Worm (Caenorhabditis elegans) whole organism, L4/young adult: ENCODE data around the gene Y48G9A.7.
A peak's percentile ranks its signal among the peaks of the same experiment; 100 is the strongest.
"Not testable (repeated sequence)": the region's sequence is repeated elsewhere in the genome, so short reads cannot be mapped to it uniquely, and the experiment has no call there.

Experiments
- W03F9.2 ChIP-seq: fragments of 150-350 bp; optimal IDR thresholded peaks from 2 replicates; lab custom pipeline; 2014; ENCODE audit warnings: missing biosample characterization, missing genetic modification characterization
- dao-5 ChIP-seq: sonication (generic microtip); optimal IDR thresholded peaks from 2 replicates; lab custom pipeline; 2016; ENCODE audit warnings: missing genotype, missing genetic modification characterization, moderate library complexity, missing compliant biosample characterization
- him-1 ChIP-seq: sonication (generic microtip); optimal IDR thresholded peaks from 2 replicates; lab custom pipeline; 2016; ENCODE audit warnings: missing genotype, missing genetic modification reagents, missing genetic modification characterization, missing compliant biosample characterization

The Y48G9A.7 gene

DNA sequence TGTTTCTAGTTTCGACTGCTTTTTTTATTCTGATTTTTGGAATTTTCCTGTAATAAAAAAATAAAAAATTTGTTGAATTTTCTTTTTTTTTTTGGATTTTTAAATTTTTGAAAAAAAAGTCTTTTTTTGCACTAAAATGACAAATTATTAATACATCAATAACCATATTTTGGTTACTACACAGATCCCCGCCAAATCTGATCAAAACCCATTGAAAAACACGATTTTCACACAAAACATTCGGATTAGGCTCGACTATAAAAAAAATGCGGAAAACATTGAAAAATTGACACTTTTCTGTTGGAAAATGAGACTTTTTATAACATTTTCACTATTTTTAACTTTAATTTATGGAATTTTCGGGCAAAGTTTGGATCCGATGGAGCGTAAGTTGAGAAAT is at the start of gene Y48G9A.7:
Y48G9A.7 (plus strand) TSS at position 301 of the 400 bp plus-strand sequence.
- TF ChIP-seq W03F9.2 (tag; lab: Kevin White, UChicago) (no peak), dao-5 (tag; lab: Kevin White, UChicago) (no peak), him-1 (tag; lab: Kevin White, UChicago) (no peak)

DNA sequence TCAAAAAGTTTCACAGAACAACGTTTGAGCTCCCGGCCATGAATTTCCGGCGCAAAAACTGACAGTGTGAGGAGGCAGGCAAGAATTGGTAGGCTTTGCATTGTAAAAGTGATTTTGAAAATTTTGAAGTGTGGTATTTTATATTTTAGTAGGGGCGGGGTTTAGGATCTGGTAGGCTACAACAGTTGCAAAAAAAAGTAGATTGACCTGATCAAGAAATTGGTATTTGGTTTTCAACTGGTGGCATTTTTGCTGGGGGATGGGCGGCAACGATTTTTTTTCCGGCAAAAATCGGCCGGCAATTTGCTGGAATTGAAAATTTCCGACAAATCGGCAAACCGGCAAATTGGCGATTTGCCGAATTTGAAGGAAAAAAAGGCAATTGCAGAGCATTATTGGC is 49.5 kb upstream of the Y48G9A.7 start, which contains the start of gene ins-16:
ins-16 (minus strand) TSS at position 101 of the 400 bp plus-strand sequence.
- no peak for TF ChIP-seq dao-5 (tag; lab: Kevin White, UChicago)
- TF ChIP-seq W03F9.2 (tag; lab: Kevin White, UChicago) = no peak
- no peak for TF ChIP-seq him-1 (tag; lab: Kevin White, UChicago)

DNA sequence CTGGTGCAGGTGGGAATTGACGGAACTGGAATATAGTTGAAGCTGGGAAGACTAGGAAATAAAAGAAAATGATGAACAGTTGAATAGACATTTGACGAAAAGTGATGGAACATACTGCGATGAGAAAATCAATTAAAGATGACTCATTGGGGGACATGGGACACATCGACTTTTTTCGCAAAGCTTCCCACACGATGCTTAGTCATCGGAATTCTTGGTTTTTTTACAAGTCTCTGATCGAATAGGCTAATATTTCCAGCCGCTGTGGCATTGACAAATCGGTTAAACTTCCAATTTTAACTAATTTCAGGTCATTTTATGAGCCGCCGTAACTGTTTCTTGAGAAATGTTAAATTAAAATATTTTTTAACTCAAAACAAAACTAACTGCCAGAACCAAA is 42.1 kb upstream of the Y48G9A.7 start, which contains the start of gene Y39A3A.3:
Y39A3A.3 (minus strand) TSS at position 101 of the 400 bp plus-strand sequence.
- TF ChIP-seq dao-5 (tag; lab: Kevin White, UChicago) (no peak), W03F9.2 (tag; lab: Kevin White, UChicago) (no peak), him-1 (tag; lab: Kevin White, UChicago) (no peak)

DNA sequence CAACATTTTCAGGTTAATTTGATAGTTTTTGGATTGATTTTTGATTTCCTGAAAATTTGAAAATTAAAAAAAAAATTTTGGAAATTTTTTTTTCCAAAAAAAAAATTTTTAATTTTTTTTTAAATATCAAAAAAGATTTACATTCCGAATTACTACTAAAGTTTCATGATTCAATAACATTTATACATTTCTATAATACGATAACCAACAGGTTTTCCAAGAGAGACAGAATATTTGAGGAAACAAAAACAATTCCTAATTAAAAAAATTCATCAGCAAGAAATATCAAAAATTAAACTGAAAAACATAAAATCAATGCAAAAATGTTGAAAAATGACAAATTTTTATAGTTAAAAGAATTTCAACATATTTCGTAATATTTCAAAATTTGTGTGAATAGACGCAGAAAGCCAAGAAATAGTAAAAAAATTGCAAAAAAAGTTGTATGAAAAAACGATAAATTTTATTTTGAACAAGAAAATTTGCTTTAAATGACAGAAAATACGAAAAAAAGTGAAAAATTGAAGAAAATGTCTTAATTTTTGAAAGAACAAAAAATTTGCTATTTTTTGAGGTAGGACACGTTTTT is 33.7 kb upstream of the Y48G9A.7 start, which contains the start of gene Y39A3A.4:
Y39A3A.4 (minus strand) TSS at position 51 of the 589 bp plus-strand sequence.
- TF ChIP-seq dao-5 (tag; lab: Kevin White, UChicago) = no peak
- TF ChIP-seq him-1 (tag; lab: Kevin White, UChicago) = no peak
- no peak for TF ChIP-seq W03F9.2 (tag; lab: Kevin White, UChicago)

DNA sequence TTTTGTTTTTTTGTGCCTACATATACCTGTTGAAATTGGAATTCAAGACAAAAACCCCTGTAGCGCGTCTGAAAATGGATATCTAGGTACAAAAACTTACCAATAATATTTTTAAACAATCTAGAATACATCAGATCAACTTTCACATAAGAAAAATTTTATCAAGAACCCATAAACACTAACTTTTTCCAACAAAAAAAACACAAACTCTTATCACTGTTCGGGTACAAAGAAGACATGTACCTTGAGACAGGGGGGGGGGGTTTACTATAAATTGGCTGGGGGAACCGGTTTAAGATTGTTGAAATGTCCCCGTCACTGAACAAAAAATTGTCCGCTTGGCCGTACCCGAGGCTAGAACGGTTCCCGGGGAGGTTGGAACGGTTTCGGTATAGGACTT is 27.8 kb upstream of the Y48G9A.7 start, which contains the start of gene cpt-3:
cpt-3 (plus strand) TSS at position 301 of the 400 bp plus-strand sequence.
- TF ChIP-seq W03F9.2, him-1, dao-5 (tag; lab: Kevin White, UChicago): not testable (repeated sequence)

DNA sequence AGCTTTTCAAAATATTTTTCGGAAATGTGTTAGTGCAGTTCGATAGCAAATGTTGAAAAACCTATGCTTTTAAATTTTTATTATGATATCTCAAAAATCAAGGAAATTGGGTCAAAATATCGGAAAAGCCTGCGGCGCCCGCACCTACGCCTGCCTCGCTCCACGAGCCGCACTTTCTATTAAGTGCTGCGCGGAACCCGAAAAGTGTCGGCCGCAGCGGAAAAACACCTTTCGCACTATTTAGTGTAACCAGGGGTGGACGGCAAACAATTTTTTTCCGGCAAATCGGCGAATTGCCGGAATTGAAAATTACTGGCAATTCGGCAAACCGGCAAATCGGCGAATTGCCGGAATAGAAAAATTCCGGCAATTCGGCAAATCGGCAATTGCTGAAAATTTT is 25.5 kb upstream of the Y48G9A.7 start:
- TF ChIP-seq W03F9.2 (tag; lab: Kevin White, UChicago) = no peak
- no peak for TF ChIP-seq him-1 (tag; lab: Kevin White, UChicago)
- TF ChIP-seq dao-5 (tag; lab: Kevin White, UChicago) = no peak

DNA sequence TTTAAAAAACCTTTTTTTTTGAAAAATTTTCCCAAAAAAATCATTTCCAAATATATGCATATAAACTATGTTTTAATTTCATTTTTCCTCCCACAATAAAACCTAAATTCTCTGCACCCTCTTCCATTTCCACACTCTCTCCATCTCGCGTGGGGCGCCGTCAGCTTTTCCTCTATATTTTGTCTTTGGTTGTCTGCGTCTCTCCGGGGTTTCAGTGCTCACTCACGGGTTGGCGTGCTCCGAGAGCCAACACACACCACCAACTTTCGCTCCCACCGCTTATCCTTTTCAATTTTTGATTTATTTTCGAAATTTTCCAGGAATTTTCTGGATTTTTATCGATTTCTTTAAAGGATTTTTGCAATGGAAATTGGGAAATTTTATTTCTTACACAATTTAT is 20.9 kb upstream of the Y48G9A.7 start:
- TF ChIP-seq him-1 (tag; lab: Kevin White, UChicago) (no peak), W03F9.2 (tag; lab: Kevin White, UChicago) (no peak), dao-5 (tag; lab: Kevin White, UChicago) (no peak)

DNA sequence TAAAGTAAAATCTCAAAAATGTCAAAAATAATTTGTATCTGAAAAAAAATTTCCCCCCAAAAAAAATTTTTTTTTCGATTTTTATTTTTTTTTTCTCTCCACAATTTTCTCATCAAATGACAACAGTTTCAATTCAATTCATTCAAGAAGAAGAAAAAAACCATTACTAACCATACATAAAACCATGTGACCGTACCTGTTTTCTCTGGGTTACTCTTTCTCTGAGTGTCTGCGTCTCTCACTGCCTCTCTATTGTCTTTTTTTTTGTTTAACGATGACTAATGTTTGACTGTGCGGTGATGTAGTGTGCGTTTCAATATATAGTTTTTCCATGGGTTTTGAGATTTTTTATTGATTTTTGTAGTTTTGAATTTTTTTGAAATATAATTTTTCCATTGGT is 19.7 kb upstream of the Y48G9A.7 start:
- TF ChIP-seq W03F9.2 (tag; lab: Kevin White, UChicago) = peak; percentile 21
- TF ChIP-seq him-1 (tag; lab: Kevin White, UChicago) = no peak
- no peak for TF ChIP-seq dao-5 (tag; lab: Kevin White, UChicago)

DNA sequence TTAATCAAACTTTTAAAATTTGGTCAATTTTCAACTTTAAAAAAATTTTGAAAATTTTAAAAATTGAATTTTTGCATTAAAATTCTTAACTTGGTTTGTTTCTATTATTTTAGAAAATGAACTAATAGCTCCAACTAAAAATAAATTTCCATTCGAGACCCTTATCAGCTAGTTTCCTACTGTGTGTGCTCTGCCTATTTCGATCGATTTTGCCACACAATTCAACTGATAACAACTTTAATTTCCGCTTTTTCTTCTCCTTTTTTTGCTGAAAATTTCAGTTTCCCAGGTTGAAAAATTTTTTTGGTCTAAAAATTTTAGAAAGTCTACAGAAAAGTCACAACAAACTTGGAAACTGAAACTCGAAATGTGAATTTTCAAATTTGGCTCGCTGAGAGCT is 19.0 kb upstream of the Y48G9A.7 start:
- TF ChIP-seq him-1 (tag; lab: Kevin White, UChicago) (no peak), W03F9.2 (tag; lab: Kevin White, UChicago) (no peak)

DNA sequence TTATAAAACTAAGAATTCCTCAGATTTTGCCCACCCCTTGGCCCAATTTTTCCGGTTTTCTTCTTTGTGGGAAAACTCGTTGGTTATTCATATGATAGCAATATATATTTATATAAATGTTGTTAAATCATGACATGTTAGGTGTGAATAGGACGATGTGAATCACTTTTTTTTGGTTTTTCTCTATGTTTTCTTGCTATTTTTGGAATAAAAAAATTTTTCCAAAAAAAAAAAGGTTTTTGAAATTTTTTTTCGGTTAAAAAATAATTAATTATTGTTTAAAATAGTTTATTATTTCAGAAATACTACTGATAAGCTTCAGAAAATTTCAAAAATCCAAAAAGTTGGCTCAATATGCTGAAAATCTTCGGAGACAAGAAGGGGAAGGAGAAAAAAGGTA is 17.9 kb upstream of the Y48G9A.7 start, which contains the start of gene Y48G9A.9:
Y48G9A.9 (plus strand) TSS at position 301 of the 400 bp plus-strand sequence.
- TF ChIP-seq W03F9.2 (tag; lab: Kevin White, UChicago) (no peak), dao-5 (tag; lab: Kevin White, UChicago) (no peak), him-1 (tag; lab: Kevin White, UChicago) (no peak)

DNA sequence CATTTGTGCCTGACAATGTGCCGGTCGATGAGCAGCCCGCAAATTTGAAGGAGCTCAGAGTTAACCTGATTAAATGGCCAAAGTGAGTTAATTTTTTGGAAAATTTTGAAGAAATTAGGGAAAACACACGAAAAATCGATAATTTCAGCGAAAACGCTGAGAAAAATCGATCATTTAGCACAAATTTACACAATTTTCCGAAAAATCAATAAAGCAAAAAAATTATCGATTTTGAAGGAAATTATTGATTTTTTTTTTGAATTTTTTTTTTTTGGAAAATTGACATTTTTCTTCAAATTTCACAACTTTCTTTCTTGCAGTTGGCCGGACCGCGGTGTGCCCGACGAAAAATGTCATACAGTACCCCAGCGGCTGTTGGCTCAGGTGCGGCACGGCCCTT is 12.2 kb upstream of the Y48G9A.7 start:
- TF ChIP-seq dao-5 (tag; lab: Kevin White, UChicago) (no peak), W03F9.2 (tag; lab: Kevin White, UChicago) (no peak), him-1 (tag; lab: Kevin White, UChicago) (no peak)

DNA sequence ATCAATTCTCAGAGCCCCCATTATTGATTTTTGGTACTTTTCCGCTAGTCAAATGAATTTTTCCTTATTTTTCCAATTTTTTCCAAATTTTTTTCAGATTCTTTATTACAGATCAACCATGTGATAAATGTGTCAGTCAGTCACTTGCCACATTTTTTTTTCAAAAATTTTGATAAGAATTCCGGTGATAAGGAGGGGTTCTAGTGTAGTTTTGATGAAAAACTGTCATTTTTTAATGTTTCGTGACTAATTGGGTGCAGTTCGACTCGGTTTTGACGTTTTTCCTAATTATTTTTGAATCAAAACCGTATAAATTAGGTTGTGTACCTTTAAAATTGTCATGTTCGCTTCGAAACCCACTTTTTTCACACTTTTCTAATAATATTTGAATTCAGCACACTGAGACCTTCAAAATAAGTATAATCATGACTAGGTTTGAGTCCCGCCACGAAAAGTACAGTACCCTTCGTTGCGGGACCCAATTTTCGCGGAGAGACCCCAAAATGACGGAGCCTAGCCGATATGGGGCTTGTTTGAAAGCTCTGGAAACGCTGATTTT is 10.5 kb upstream of the Y48G9A.7 start:
- TF ChIP-seq him-1 (tag; lab: Kevin White, UChicago) = no peak
- TF ChIP-seq dao-5 (tag; lab: Kevin White, UChicago) = no peak
- no peak for TF ChIP-seq W03F9.2 (tag; lab: Kevin White, UChicago)

DNA sequence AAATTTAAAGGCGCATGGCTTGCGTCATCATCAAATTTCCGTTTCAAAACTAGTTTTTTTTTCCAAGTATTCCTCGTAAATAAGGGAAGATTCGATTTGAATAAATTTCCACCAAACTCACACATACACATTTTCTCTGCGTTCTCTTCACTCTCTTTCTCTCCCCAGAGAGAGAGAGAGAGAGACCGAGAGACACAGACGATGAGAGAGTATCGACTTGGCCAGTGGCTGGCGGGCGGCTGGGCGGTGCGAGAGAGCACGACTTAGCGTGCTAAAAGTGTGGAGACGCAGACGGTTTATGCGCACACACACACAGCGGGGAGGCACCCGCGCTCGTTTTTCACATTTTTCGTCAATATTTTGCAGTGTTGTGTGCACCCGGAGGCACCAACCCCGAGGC is 9.5 kb upstream of the Y48G9A.7 start:
- TF ChIP-seq him-1 (tag; lab: Kevin White, UChicago) = no peak
- no peak for TF ChIP-seq W03F9.2 (tag; lab: Kevin White, UChicago)
- TF ChIP-seq dao-5 (tag; lab: Kevin White, UChicago) = no peak
